Fruit fly (Drosophila melanogaster) whole organism, embryonic: ENCODE data around the gene CG6163.

Experiments
- ATbp ChIP-seq: fragments of 200-800 bp; sonication (Bioruptor generic); optimal IDR thresholded peaks from 2 replicates; lab custom pipeline; 2017; ENCODE audit warnings: missing biosample characterization, mild to moderate bottlenecking, missing genetic modification characterization, missing genetic modification reagents
- Ada2b ChIP-seq: fragments of 200-800 bp; sonication (Bioruptor generic); IDR thresholded peaks from 2 replicates; pipeline ENCODE4 v1.3.6; 2022; ENCODE audit warnings: missing biosample characterization, missing genetic modification characterization
- Aef1 ChIP-seq: fragments of 200-800 bp; sonication (Bioruptor generic); IDR thresholded peaks from 3 replicates; pipeline ENCODE4 v1.3.6; 2022; ENCODE audit warnings: missing biosample characterization, missing genetic modification characterization
- CG10431 ChIP-seq: fragments of 200-800 bp; sonication (Bioruptor generic); optimal IDR thresholded peaks from 3 replicates; lab custom pipeline; 2018; ENCODE audit warnings: missing biosample characterization, mild to moderate bottlenecking, missing genetic modification characterization
- CG11085 ChIP-seq: fragments of 200-800 bp; sonication (Bioruptor generic); IDR thresholded peaks from 2 replicates; pipeline ENCODE4 v1.3.6; 2022; ENCODE audit warnings: missing biosample characterization, missing genetic modification characterization
- CG11560 ChIP-seq: fragments of 200-800 bp; sonication (Bioruptor generic); IDR thresholded peaks from 3 replicates; pipeline ENCODE4 v1.3.6; 2022; ENCODE audit warnings: missing biosample characterization, missing genetic modification characterization
- CG13894 ChIP-seq: fragments of 200-800 bp; sonication (Bioruptor generic); optimal IDR thresholded peaks from 3 replicates; lab custom pipeline; 2018; ENCODE audit warnings: missing biosample characterization, mild to moderate bottlenecking, missing genetic modification characterization, moderate library complexity
- CG14441 ChIP-seq: fragments of 200-800 bp; sonication (Bioruptor generic); IDR thresholded peaks from 2 replicates; pipeline ENCODE4 v1.3.6; 2022; ENCODE audit warnings: missing biosample characterization, missing genetic modification characterization
- CG14667 ChIP-seq: fragments of 200-800 bp; sonication (Bioruptor generic); IDR thresholded peaks from 2 replicates; pipeline ENCODE4 v1.3.6; 2022; ENCODE audit warnings: missing biosample characterization, missing genetic modification characterization
- CG15696 ChIP-seq: fragments of 200-800 bp; sonication (Bioruptor generic); optimal IDR thresholded peaks from 2 replicates; lab custom pipeline; 2019; ENCODE audit warnings: missing biosample characterization, mild to moderate bottlenecking, missing genetic modification characterization, moderate library complexity
- CG1603 ChIP-seq: fragments of 200-800 bp; sonication (Bioruptor generic); optimal IDR thresholded peaks from 2 replicates; lab custom pipeline; 2019; ENCODE audit warnings: missing biosample characterization, mild to moderate bottlenecking, missing genetic modification characterization, moderate library complexity
- CG16779 ChIP-seq: fragments of 200-800 bp; sonication (Bioruptor generic); IDR thresholded peaks from 2 replicates; pipeline ENCODE4 v1.3.6; 2022; ENCODE audit warnings: missing biosample characterization, missing genetic modification characterization
- CG2120 ChIP-seq: fragments of 200-800 bp; sonication (Bioruptor generic); optimal IDR thresholded peaks from 3 replicates; lab custom pipeline; 2016; ENCODE audit warnings: missing biosample characterization, missing genetic modification characterization
- CG30020 ChIP-seq: fragments of 200-800 bp; optimal IDR thresholded peaks from 2 replicates; lab custom pipeline; 2019; ENCODE audit warnings: missing biosample characterization, mild to moderate bottlenecking, missing genetic modification characterization, moderate library complexity
- CG31388 ChIP-seq: fragments of 200-800 bp; sonication (Bioruptor generic); optimal IDR thresholded peaks from 2 replicates; lab custom pipeline; 2016; ENCODE audit warnings: missing biosample characterization, missing genetic modification characterization
- CG32532 ChIP-seq: fragments of 200-800 bp; sonication (Bioruptor generic); IDR thresholded peaks from 2 replicates; pipeline ENCODE4 v1.3.6; 2022; ENCODE audit warnings: missing biosample characterization, missing genetic modification characterization
- CG4424 ChIP-seq: fragments of 200-800 bp; sonication (Bioruptor generic); optimal IDR thresholded peaks from 3 replicates; lab custom pipeline; 2016; ENCODE audit warnings: missing biosample characterization, missing genetic modification characterization
- CG6272 ChIP-seq: fragments of 200-800 bp; sonication (Bioruptor generic); IDR thresholded peaks from 2 replicates; pipeline ENCODE4 v1.3.6; 2022; ENCODE audit warnings: missing biosample characterization, missing genetic modification characterization
- CG6765 ChIP-seq: fragments of 200-800 bp; sonication (Bioruptor generic); optimal IDR thresholded peaks from 3 replicates; lab custom pipeline; 2017; ENCODE audit warnings: missing biosample characterization, mild to moderate bottlenecking, missing genetic modification characterization
- CG6791 ChIP-seq: fragments of 200-800 bp; sonication (Bioruptor generic); IDR thresholded peaks from 3 replicates; pipeline ENCODE4 v1.3.6; 2022; ENCODE audit warnings: missing biosample characterization, missing genetic modification characterization; ENCODE audit not compliant: partially characterized antibody
- CG8089 ChIP-seq: fragments of 200-800 bp; sonication (Bioruptor generic); optimal IDR thresholded peaks from 3 replicates; lab custom pipeline; 2016; ENCODE audit warnings: missing biosample characterization, missing genetic modification characterization
- CG8290 ChIP-seq, 3 experiments: fragments of 200-800 bp; sonication (Bioruptor generic); optimal IDR thresholded peaks; 2 replicates each; lab custom pipeline; 2016 to 2019; ENCODE audit warnings: missing biosample characterization in 3 of 3, missing genetic modification characterization in 3 of 3, mild to moderate bottlenecking in 2 of 3, moderate library complexity in 1 of 3
- CG8478 ChIP-seq: fragments of >200 bp; optimal IDR thresholded peaks from 2 replicates; lab custom pipeline; 2018
- Eip74EF ChIP-seq, 2 experiments: fragments of 200-800 bp in 1 of 2; fragments of >200 bp in 1 of 2; sonication (Bioruptor generic) in 1 of 2; optimal IDR thresholded peaks; 2 replicates each; lab custom pipeline; 2017 to 2019; ENCODE audit warnings: missing biosample characterization in 2 of 2, missing genetic modification characterization in 2 of 2, mild to moderate bottlenecking in 1 of 2, moderate library complexity in 1 of 2
- Hand ChIP-seq: fragments of 200-800 bp; sonication (Bioruptor generic); optimal IDR thresholded peaks from 2 replicates; lab custom pipeline; 2017; ENCODE audit warnings: mild to moderate bottlenecking, missing biosample characterization, missing genetic modification reagents, missing genetic modification characterization
- Hr51 ChIP-seq, 2 experiments: fragments of 200-800 bp; sonication (Bioruptor generic); optimal IDR thresholded peaks; 2 replicates in 1 of 2; 3 replicates in 1 of 2; lab custom pipeline; 2016 to 2018; ENCODE audit warnings: missing biosample characterization in 2 of 2, missing genetic modification characterization in 2 of 2, mild to moderate bottlenecking in 1 of 2, moderate library complexity in 1 of 2
- Hr78 ChIP-seq, 2 experiments: fragments of 200-800 bp in 1 of 2; fragments of >200 bp in 1 of 2; sonication (Bioruptor generic) in 1 of 2; optimal IDR thresholded peaks; 2 replicates each; lab custom pipeline; 2017 to 2019; ENCODE audit warnings: missing biosample characterization in 2 of 2, missing genetic modification characterization in 2 of 2, mild to moderate bottlenecking in 1 of 2, moderate library complexity in 1 of 2
- MESR4 ChIP-seq: fragments of 200-800 bp; sonication (Bioruptor generic); optimal IDR thresholded peaks from 2 replicates; lab custom pipeline; 2018; ENCODE audit warnings: missing biosample characterization, mild to moderate bottlenecking, missing genetic modification characterization, moderate library complexity
- NC2β ChIP-seq: fragments of 200-800 bp; sonication (Bioruptor generic); optimal IDR thresholded peaks from 2 replicates; lab custom pipeline; 2016; ENCODE audit warnings: missing biosample characterization, missing genetic modification characterization
- Oaz ChIP-seq: fragments of 200-800 bp; sonication (Bioruptor generic); IDR thresholded peaks from 2 replicates; pipeline ENCODE4 v1.3.6; 2022; ENCODE audit warnings: missing biosample characterization, missing genetic modification characterization
- Spps ChIP-seq: fragments of 200-800 bp; sonication (Bioruptor generic); optimal IDR thresholded peaks from 2 replicates; lab custom pipeline; 2018; ENCODE audit warnings: missing biosample characterization, mild to moderate bottlenecking, missing genetic modification characterization
- Sry-β ChIP-seq: fragments of 200-800 bp; sonication (Bioruptor generic); optimal IDR thresholded peaks from 2 replicates; lab custom pipeline; 2018; ENCODE audit warnings: missing biosample characterization, mild to moderate bottlenecking, missing genetic modification characterization, moderate library complexity
- cas ChIP-seq: fragments of 200-800 bp; sonication (Bioruptor generic); IDR thresholded peaks from 2 replicates; pipeline ENCODE4 v1.3.6; 2022; ENCODE audit warnings: missing biosample characterization, missing genetic modification characterization
- dati ChIP-seq: fragments of 200-800 bp; sonication (Bioruptor generic); IDR thresholded peaks from 2 replicates; pipeline ENCODE4 v1.3.6; 2022; ENCODE audit warnings: missing biosample characterization, missing genetic modification characterization
- disco-r ChIP-seq: fragments of 200-800 bp; sonication (Bioruptor generic); optimal IDR thresholded peaks from 2 replicates; lab custom pipeline; 2016; ENCODE audit warnings: missing biosample characterization, missing genetic modification characterization
- gce ChIP-seq: fragments of 200-800 bp; sonication (Bioruptor generic); IDR thresholded peaks from 3 replicates; pipeline ENCODE4 v1.3.6; 2022; ENCODE audit warnings: missing biosample characterization, missing genetic modification characterization
- gt ChIP-seq: fragments of 200-800 bp; sonication (Bioruptor generic); IDR thresholded peaks from 2 replicates; pipeline ENCODE4 v1.3.6; 2022; ENCODE audit warnings: missing biosample characterization, missing genetic modification characterization
- kay ChIP-seq: fragments of 200-800 bp; sonication (Bioruptor generic); optimal IDR thresholded peaks from 2 replicates; lab custom pipeline; 2016; ENCODE audit warnings: missing biosample characterization, missing genetic modification characterization
- lmd ChIP-seq: fragments of 200-800 bp; sonication (Bioruptor generic); IDR thresholded peaks from 2 replicates; pipeline ENCODE4 v1.3.6; 2022; ENCODE audit warnings: missing biosample characterization, missing genetic modification characterization
- nerfin-2 ChIP-seq: fragments of 200-800 bp; sonication (Bioruptor generic); IDR thresholded peaks from 2 replicates; pipeline ENCODE4 v1.3.6; 2022; ENCODE audit warnings: missing biosample characterization, missing genetic modification characterization; ENCODE audit not compliant: partially characterized antibody
- peb ChIP-seq: fragments of 200-800 bp; sonication (Bioruptor generic); IDR thresholded peaks from 2 replicates; pipeline ENCODE4 v1.3.6; 2022; ENCODE audit warnings: missing biosample characterization, missing genetic modification characterization
- pros ChIP-seq: fragments of 200-800 bp; sonication (Bioruptor generic); optimal IDR thresholded peaks from 3 replicates; lab custom pipeline; 2019; ENCODE audit warnings: missing biosample characterization, mild to moderate bottlenecking, missing genetic modification characterization, moderate library complexity
- so ChIP-seq: fragments of 200-800 bp; sonication (Bioruptor generic); IDR thresholded peaks from 3 replicates; pipeline ENCODE4 v1.3.6; 2022; ENCODE audit warnings: missing biosample characterization, missing genetic modification characterization
- stc ChIP-seq: fragments of 200-800 bp; sonication (Bioruptor generic); IDR thresholded peaks from 2 replicates; pipeline ENCODE4 v1.3.6; 2022; ENCODE audit warnings: missing biosample characterization, missing genetic modification characterization
- tap ChIP-seq: fragments of 200-800 bp; optimal IDR thresholded peaks from 3 replicates; lab custom pipeline; 2019; ENCODE audit warnings: missing biosample characterization, mild to moderate bottlenecking, missing genetic modification characterization, moderate library complexity
- twi ChIP-seq: fragments of 200-800 bp; optimal IDR thresholded peaks from 2 replicates; lab custom pipeline; 2019; ENCODE audit warnings: missing biosample characterization, mild to moderate bottlenecking, missing genetic modification characterization, moderate library complexity
- tx ChIP-seq: fragments of 200-800 bp; sonication (Bioruptor generic); optimal IDR thresholded peaks from 2 replicates; lab custom pipeline; 2016; ENCODE audit warnings: missing biosample characterization, missing genetic modification characterization
- vfl ChIP-seq: fragments of 200-800 bp; sonication (Bioruptor generic); optimal IDR thresholded peaks from 2 replicates; lab custom pipeline; 2016; ENCODE audit warnings: missing biosample characterization, missing genetic modification characterization
- wek ChIP-seq: fragments of 200-800 bp; sonication (Bioruptor generic); optimal IDR thresholded peaks from 3 replicates; lab custom pipeline; 2018; ENCODE audit warnings: missing biosample characterization, mild to moderate bottlenecking, missing genetic modification characterization, moderate library complexity
- zf30C ChIP-seq: fragments of 200-800 bp; sonication (Bioruptor generic); optimal IDR thresholded peaks from 3 replicates; lab custom pipeline; 2018; ENCODE audit warnings: missing biosample characterization, mild to moderate bottlenecking, missing genetic modification characterization

Gene CG6163

dm6 chr3L:11358733-11359132 is 6.0 kb downstream of the CG6163 start (continued):
- 0 out of 2 replicates have a peak, but pooled peaks have one; percentile 8 for TF ChIP-seq CG6272
- TF ChIP-seq CG13894 (tag; lab: Kevin White, UChicago): peak; percentile 76
- TF ChIP-seq CG31388: no peak
- TF ChIP-seq pros (GFP tag; lab: Kevin White, UChicago): no peak
- no peak for TF ChIP-seq Sry-β (GFP tag; lab: Kevin White, UChicago)
- peak; percentile 10 for TF ChIP-seq CG1603 (tag; lab: Kevin White, UChicago)
- TF ChIP-seq CG10431 (GFP tag; lab: Kevin White, UChicago): no peak
- peak; percentile 15 for TF ChIP-seq ATbp (GFP tag; lab: Kevin White, UChicago)
- no peak for TF ChIP-seq MESR4 (GFP tag; lab: Kevin White, UChicago)
- no peak for TF ChIP-seq CG30020 (tag; lab: Kevin White, UChicago)
- TF ChIP-seq Hr51 (GFP tag; optimal IDR thresholded peaks at IDR 0.05; lab: Kevin White, UChicago): peak in 1 of 2 experiments; percentile 4
- no peak for TF ChIP-seq Aef1 (GFP tag; lab: Robert Waterston, UW)
- TF ChIP-seq CG16779 (GFP tag; lab: Robert Waterston, UW): peak; percentile 34; the same call in 1 of the 2 replicates
- TF ChIP-seq cas (GFP tag; lab: Robert Waterston, UW): no peak
- TF ChIP-seq gt (GFP tag; lab: Robert Waterston, UW): 0 out of 2 replicates have a peak, but pooled peaks have one; percentile 21
- TF ChIP-seq zf30C (GFP tag; lab: Kevin White, UChicago): no peak
- TF ChIP-seq gce (GFP tag; lab: Robert Waterston, UW): no peak
- no peak for TF ChIP-seq CG6791 (GFP tag; lab: Robert Waterston, UW)
- no peak for TF ChIP-seq NC2β (GFP tag; lab: Kevin White, UChicago)
- TF ChIP-seq tx (GFP tag; lab: Kevin White, UChicago): no peak
- no peak for TF ChIP-seq Hr78 (GFP tag; optimal IDR thresholded peaks at IDR 0.05; lab: Kevin White, UChicago)
- 0 out of 2 replicates have a peak, but pooled peaks have one; percentile 35 for TF ChIP-seq CG14667 (GFP tag; lab: Robert Waterston, UW)
- TF ChIP-seq dati (GFP tag; lab: Robert Waterston, UW): no peak; the same call in 1 of the 2 replicates
- TF ChIP-seq Spps (tag; lab: Kevin White, UChicago): no peak
- peak; percentile 62 for TF ChIP-seq CG32532 (GFP tag; lab: Robert Waterston, UW)
- TF ChIP-seq Oaz (GFP tag; lab: Robert Waterston, UW): no peak
- 0 out of 2 replicates have a peak, but pooled peaks have one; percentile 9 for TF ChIP-seq CG11085 (GFP tag; lab: Robert Waterston, UW)
- no peak for TF ChIP-seq disco-r (GFP tag; lab: Kevin White, UChicago)
- no peak for TF ChIP-seq peb (GFP tag; lab: Robert Waterston, UW)
- TF ChIP-seq lmd (GFP tag; lab: Robert Waterston, UW): 0 out of 2 replicates have a peak, but pooled peaks have one; percentile 5
- TF ChIP-seq CG15696: no peak
- TF ChIP-seq CG6765 (GFP tag; lab: Kevin White, UChicago): no peak
- no peak for TF ChIP-seq CG4424 (GFP tag; lab: Kevin White, UChicago)
- TF ChIP-seq CG8290 (GFP tag; optimal IDR thresholded peaks at IDR 0.05; lab: Kevin White, UChicago): no peak
- peak in 1 of 2 experiments; percentile 91 for TF ChIP-seq CG8290 (tag; optimal IDR thresholded peaks at IDR 0.05; lab: Kevin White, UChicago)
- TF ChIP-seq CG8478: no peak
- TF ChIP-seq CG11560 (tag; lab: Robert Waterston, UW): 0 out of 3 replicates have a peak, but pooled peaks have one; percentile 13
- TF ChIP-seq stc: peak; percentile 35; the same call in 1 of the 2 replicates
- TF ChIP-seq twi (tag; lab: Kevin White, UChicago): no peak
- TF ChIP-seq CG8089 (GFP tag; lab: Kevin White, UChicago): peak; percentile 44
- TF ChIP-seq tap (tag; lab: Kevin White, UChicago): no peak
- no peak for TF ChIP-seq vfl (GFP tag; lab: Kevin White, UChicago)
- 0 out of 3 replicates have a peak, but pooled peaks have one; percentile 33 for TF ChIP-seq so (GFP tag; lab: Robert Waterston, UW)
- TF ChIP-seq Hand: no peak
- peak; percentile 42; the same call in 1 of the 2 replicates for TF ChIP-seq nerfin-2 (GFP tag; lab: Robert Waterston, UW)
- TF ChIP-seq kay (GFP tag; lab: Kevin White, UChicago): no peak
- TF ChIP-seq Ada2b (GFP tag; lab: Robert Waterston, UW): no peak
- no peak for TF ChIP-seq CG14441 (GFP tag; lab: Robert Waterston, UW)
- TF ChIP-seq Eip74EF (GFP tag; optimal IDR thresholded peaks at IDR 0.05; lab: Kevin White, UChicago): no peak
- TF ChIP-seq wek (GFP tag; lab: Kevin White, UChicago): peak; percentile 50
- no peak for TF ChIP-seq CG2120
